Worm (Caenorhabditis elegans): Measurements from ENCODE around the gene rpoa-49.

- TF ChIP-seq madf-10 (tag; optimal IDR thresholded peaks at IDR 0.05) (no peak), athp-1 (tag; optimal IDR thresholded peaks at IDR 0.05) (no peak), lin-54 (GFP tag; optimal IDR thresholded peaks at IDR 0.05) (no peak), ztf-25 (GFP tag; IDR thresholded peaks at IDR 0.05) (no peak), B0261.1 (tag; optimal IDR thresholded peaks at IDR 0.05) (no peak), B0035.1 (tag; optimal IDR thresholded peaks at IDR 0.05) (no peak), madf-8 (GFP tag; conservative IDR thresholded peaks at IDR 0.05) (no peak), lin-40 (tag; optimal IDR thresholded peaks at IDR 0.05) (no peak), dpl-1 (GFP tag; optimal IDR thresholded peaks at IDR 0.05) (no peak)
These were observed 5.4 kb upstream of the rpoa-49 start, which contains the start of gene spp-24 for ce11 chrII:39437-39836.

All from whole organism, young adult.